Fruit fly (Drosophila melanogaster) whole organism, embryonic: Measurements from ENCODE around the gene swa.

Source experiments
- Antp ChIP-seq: fragments of 200-800 bp; sonication (Bioruptor generic); optimal IDR thresholded peaks from 3 replicates; lab custom pipeline; 2016; ENCODE audit warnings: missing biosample characterization, missing genetic modification characterization
- Bdp1 ChIP-seq: fragments of 200-800 bp; sonication (Bioruptor generic); optimal IDR thresholded peaks from 3 replicates; lab custom pipeline; 2016; ENCODE audit warnings: missing biosample characterization, missing genetic modification characterization
- CG10267 ChIP-seq: fragments of 200-800 bp; sonication (Bioruptor generic); optimal IDR thresholded peaks from 2 replicates; lab custom pipeline; 2018; ENCODE audit warnings: missing biosample characterization, mild to moderate bottlenecking, missing genetic modification characterization, moderate library complexity
- CG10366 ChIP-seq: fragments of 200-800 bp; sonication (Bioruptor generic); IDR thresholded peaks from 2 replicates; pipeline ENCODE4 v1.3.6; 2022; ENCODE audit warnings: missing biosample characterization, missing genetic modification characterization
- CG10543 ChIP-seq: fragments of 200-800 bp; sonication (Bioruptor generic); optimal IDR thresholded peaks from 3 replicates; lab custom pipeline; 2017; ENCODE audit warnings: missing biosample characterization, mild to moderate bottlenecking, missing genetic modification characterization, moderate library complexity
- CG11504 ChIP-seq: fragments of 200-800 bp; sonication (Bioruptor generic); optimal IDR thresholded peaks from 3 replicates; lab custom pipeline; 2019; ENCODE audit warnings: missing biosample characterization, mild to moderate bottlenecking, missing genetic modification characterization, moderate library complexity
- CG12104 ChIP-seq: fragments of 200-800 bp; sonication (Bioruptor generic); optimal IDR thresholded peaks from 3 replicates; lab custom pipeline; 2016; ENCODE audit warnings: missing biosample characterization, missing genetic modification characterization
- CG12219 ChIP-seq: fragments of 200-800 bp; sonication (Bioruptor generic); optimal IDR thresholded peaks from 3 replicates; lab custom pipeline; 2018; ENCODE audit warnings: missing biosample characterization, mild to moderate bottlenecking, missing genetic modification characterization
- CG12391 ChIP-seq: fragments of 200-800 bp; sonication (Bioruptor generic); optimal IDR thresholded peaks from 3 replicates; lab custom pipeline; 2018; ENCODE audit warnings: missing biosample characterization, mild to moderate bottlenecking, missing genetic modification characterization, moderate library complexity
- CG13424 ChIP-seq: fragments of 200-800 bp; sonication (Bioruptor generic); optimal IDR thresholded peaks from 2 replicates; lab custom pipeline; 2019; ENCODE audit warnings: missing biosample characterization, mild to moderate bottlenecking, missing genetic modification characterization, moderate library complexity
- CG14441 ChIP-seq: fragments of 200-800 bp; sonication (Bioruptor generic); IDR thresholded peaks from 2 replicates; pipeline ENCODE4 v1.3.6; 2022; ENCODE audit warnings: missing biosample characterization, missing genetic modification characterization
- CG1647 ChIP-seq: fragments of 200-800 bp; sonication (Bioruptor generic); optimal IDR thresholded peaks from 3 replicates; lab custom pipeline; 2016; ENCODE audit warnings: missing biosample characterization, missing genetic modification characterization
- CG16779 ChIP-seq: fragments of 200-800 bp; sonication (Bioruptor generic); IDR thresholded peaks from 2 replicates; pipeline ENCODE4 v1.3.6; 2022; ENCODE audit warnings: missing biosample characterization, missing genetic modification characterization
- CG16813 ChIP-seq: fragments of 200-800 bp; sonication (Bioruptor generic); IDR thresholded peaks from 3 replicates; pipeline ENCODE4 v1.3.6; 2022; ENCODE audit warnings: missing biosample characterization, missing genetic modification characterization; ENCODE audit not compliant: partially characterized antibody
- CG16863 ChIP-seq: fragments of 200-800 bp; sonication (Bioruptor generic); optimal IDR thresholded peaks from 3 replicates; lab custom pipeline; 2016; ENCODE audit warnings: missing biosample characterization, missing genetic modification characterization
- CG17385 ChIP-seq: fragments of 200-800 bp; sonication (Bioruptor generic); optimal IDR thresholded peaks from 3 replicates; lab custom pipeline; 2018; ENCODE audit warnings: missing biosample characterization, mild to moderate bottlenecking, missing genetic modification characterization
- CG18764 ChIP-seq: fragments of 200-800 bp; sonication (Bioruptor generic); optimal IDR thresholded peaks from 3 replicates; lab custom pipeline; 2016; ENCODE audit warnings: missing biosample characterization, missing genetic modification characterization
- CG30020 ChIP-seq: fragments of 200-800 bp; optimal IDR thresholded peaks from 2 replicates; lab custom pipeline; 2019; ENCODE audit warnings: missing biosample characterization, mild to moderate bottlenecking, missing genetic modification characterization, moderate library complexity
- CG31441 ChIP-seq: fragments of 200-800 bp; sonication (Bioruptor generic); IDR thresholded peaks from 2 replicates; pipeline ENCODE4 v1.3.6; 2022; ENCODE audit warnings: missing biosample characterization, missing genetic modification characterization
- CG32532 ChIP-seq: fragments of 200-800 bp; sonication (Bioruptor generic); IDR thresholded peaks from 2 replicates; pipeline ENCODE4 v1.3.6; 2022; ENCODE audit warnings: missing biosample characterization, missing genetic modification characterization
- CG33213 ChIP-seq: fragments of 200-800 bp; sonication (Bioruptor generic); optimal IDR thresholded peaks from 3 replicates; lab custom pipeline; 2016; ENCODE audit warnings: missing biosample characterization, missing genetic modification characterization
- CG3407 ChIP-seq: fragments of 200-800 bp; sonication (Bioruptor generic); optimal IDR thresholded peaks from 2 replicates; lab custom pipeline; 2018; ENCODE audit warnings: missing biosample characterization, mild to moderate bottlenecking, missing genetic modification characterization
- CG4328 ChIP-seq: fragments of 200-800 bp; sonication (Bioruptor generic); optimal IDR thresholded peaks from 3 replicates; lab custom pipeline; 2017; ENCODE audit warnings: missing biosample characterization, missing genetic modification reagents, missing genetic modification characterization
- CG4360 ChIP-seq: fragments of 200-800 bp; sonication (Bioruptor generic); IDR thresholded peaks from 2 replicates; pipeline ENCODE4 v1.3.6; 2022; ENCODE audit warnings: missing biosample characterization, missing genetic modification characterization
- CG8290 ChIP-seq, 3 experiments: fragments of 200-800 bp; sonication (Bioruptor generic); optimal IDR thresholded peaks; 2 replicates each; lab custom pipeline; 2016 to 2019; ENCODE audit warnings: missing biosample characterization in 3 of 3, missing genetic modification characterization in 3 of 3, mild to moderate bottlenecking in 2 of 3, moderate library complexity in 1 of 3
- CG9437 ChIP-seq: fragments of 200-800 bp; sonication (Bioruptor generic); optimal IDR thresholded peaks from 2 replicates; lab custom pipeline; 2018; ENCODE audit warnings: missing biosample characterization, mild to moderate bottlenecking, missing genetic modification characterization
- CrebB ChIP-seq: fragments of 200-800 bp; sonication (Bioruptor generic); optimal IDR thresholded peaks from 3 replicates; lab custom pipeline; 2018; ENCODE audit warnings: missing biosample characterization, mild to moderate bottlenecking, missing genetic modification characterization
- Drgx ChIP-seq: fragments of 200-800 bp; sonication (Bioruptor generic); IDR thresholded peaks from 2 replicates; pipeline ENCODE4 v1.3.6; 2022; ENCODE audit warnings: missing biosample characterization, missing genetic modification characterization
- Elba2 ChIP-seq: fragments of 200-800 bp; sonication (Bioruptor generic); optimal IDR thresholded peaks from 3 replicates; lab custom pipeline; 2016; ENCODE audit warnings: missing biosample characterization, missing genetic modification characterization
- Gug ChIP-seq: fragments of 200-800 bp; sonication (Bioruptor generic); IDR thresholded peaks from 4 replicates; pipeline ENCODE4 v1.3.6; 2022; ENCODE audit warnings: missing biosample characterization, missing genetic modification characterization
- Hey ChIP-seq: fragments of 200-800 bp; sonication (Bioruptor generic); optimal IDR thresholded peaks from 3 replicates; lab custom pipeline; 2018; ENCODE audit warnings: missing biosample characterization, mild to moderate bottlenecking, missing genetic modification characterization
- HmgZ ChIP-seq: fragments of 200-800 bp; sonication (Bioruptor generic); optimal IDR thresholded peaks from 2 replicates; lab custom pipeline; 2018; ENCODE audit warnings: missing biosample characterization, mild to moderate bottlenecking, missing genetic modification characterization
- Hr3 ChIP-seq: fragments of 200-800 bp; sonication (Bioruptor generic); optimal IDR thresholded peaks from 3 replicates; lab custom pipeline; 2016; ENCODE audit warnings: missing biosample characterization, missing genetic modification characterization
- Hr78 ChIP-seq, 2 experiments: fragments of 200-800 bp in 1 of 2; fragments of >200 bp in 1 of 2; sonication (Bioruptor generic) in 1 of 2; optimal IDR thresholded peaks; 2 replicates each; lab custom pipeline; 2017 to 2019; ENCODE audit warnings: missing biosample characterization in 2 of 2, missing genetic modification characterization in 2 of 2, mild to moderate bottlenecking in 1 of 2, moderate library complexity in 1 of 2
- Nf-YC ChIP-seq: fragments of 200-800 bp; optimal IDR thresholded peaks from 3 replicates; lab custom pipeline; 2019; ENCODE audit warnings: missing biosample characterization, mild to moderate bottlenecking, missing genetic modification characterization, moderate library complexity
- Spps ChIP-seq: fragments of 200-800 bp; sonication (Bioruptor generic); optimal IDR thresholded peaks from 2 replicates; lab custom pipeline; 2018; ENCODE audit warnings: missing biosample characterization, mild to moderate bottlenecking, missing genetic modification characterization
- Taf1 ChIP-seq: fragments of 200-800 bp; sonication (Bioruptor generic); IDR thresholded peaks from 2 replicates; pipeline ENCODE4 v1.3.6; 2022; ENCODE audit warnings: missing biosample characterization, missing genetic modification characterization
- amos ChIP-seq: fragments of 200-800 bp; sonication (Bioruptor generic); IDR thresholded peaks from 2 replicates; pipeline ENCODE4 v1.3.6; 2022; ENCODE audit warnings: missing biosample characterization, missing genetic modification characterization; ENCODE audit not compliant: partially characterized antibody
- corto ChIP-seq: fragments of 200-800 bp; sonication (Bioruptor generic); optimal IDR thresholded peaks from 2 replicates; lab custom pipeline; 2016; ENCODE audit warnings: missing biosample characterization, mild to moderate bottlenecking, missing genetic modification characterization, moderate library complexity
- dysf ChIP-seq: fragments of 200-800 bp; sonication (Bioruptor generic); IDR thresholded peaks from 3 replicates; pipeline ENCODE4 v1.3.6; 2022; ENCODE audit warnings: missing biosample characterization, missing genetic modification characterization
- ewg ChIP-seq: fragments of 200-800 bp; sonication (Bioruptor generic); optimal IDR thresholded peaks from 3 replicates; lab custom pipeline; 2017; ENCODE audit warnings: mild to moderate bottlenecking, missing biosample characterization, missing genetic modification reagents, missing genetic modification characterization
- gcm2 ChIP-seq: fragments of 200-800 bp; sonication (Bioruptor generic); optimal IDR thresholded peaks from 2 replicates; lab custom pipeline; 2016; ENCODE audit warnings: missing biosample characterization, missing genetic modification characterization
- hth ChIP-seq: fragments of >200 bp; optimal IDR thresholded peaks from 2 replicates; lab custom pipeline; 2017; ENCODE audit warnings: inconsistent platforms
- jing ChIP-seq: fragments of 200-800 bp; sonication (Bioruptor generic); optimal IDR thresholded peaks from 2 replicates; lab custom pipeline; 2018; ENCODE audit warnings: missing biosample characterization, mild to moderate bottlenecking, missing genetic modification characterization
- lilli ChIP-seq: fragments of 200-800 bp; sonication (Bioruptor generic); optimal IDR thresholded peaks from 3 replicates; lab custom pipeline; 2016; ENCODE audit warnings: missing biosample characterization, missing genetic modification characterization
- lmd ChIP-seq: fragments of 200-800 bp; sonication (Bioruptor generic); IDR thresholded peaks from 2 replicates; pipeline ENCODE4 v1.3.6; 2022; ENCODE audit warnings: missing biosample characterization, missing genetic modification characterization
- nau ChIP-seq: fragments of 200-800 bp; sonication (Bioruptor generic); optimal IDR thresholded peaks from 3 replicates; lab custom pipeline; 2017; ENCODE audit warnings: missing biosample characterization, mild to moderate bottlenecking, missing genetic modification characterization, missing genetic modification reagents
- schlank ChIP-seq: fragments of 200-800 bp; sonication (Bioruptor generic); optimal IDR thresholded peaks from 2 replicates; lab custom pipeline; 2018; ENCODE audit warnings: missing biosample characterization, mild to moderate bottlenecking, missing genetic modification characterization
- ssp ChIP-seq: fragments of 200-800 bp; sonication (Bioruptor generic); IDR thresholded peaks from 2 replicates; pipeline ENCODE4 v1.3.6; 2022; ENCODE audit warnings: missing biosample characterization, missing genetic modification characterization
- ttk ChIP-seq: fragments of 200-800 bp; sonication (Bioruptor generic); IDR thresholded peaks from 2 replicates; pipeline ENCODE4 v2.1.2; 2022; ENCODE audit warnings: missing biosample characterization, missing genetic modification characterization

swa gene

DNA sequence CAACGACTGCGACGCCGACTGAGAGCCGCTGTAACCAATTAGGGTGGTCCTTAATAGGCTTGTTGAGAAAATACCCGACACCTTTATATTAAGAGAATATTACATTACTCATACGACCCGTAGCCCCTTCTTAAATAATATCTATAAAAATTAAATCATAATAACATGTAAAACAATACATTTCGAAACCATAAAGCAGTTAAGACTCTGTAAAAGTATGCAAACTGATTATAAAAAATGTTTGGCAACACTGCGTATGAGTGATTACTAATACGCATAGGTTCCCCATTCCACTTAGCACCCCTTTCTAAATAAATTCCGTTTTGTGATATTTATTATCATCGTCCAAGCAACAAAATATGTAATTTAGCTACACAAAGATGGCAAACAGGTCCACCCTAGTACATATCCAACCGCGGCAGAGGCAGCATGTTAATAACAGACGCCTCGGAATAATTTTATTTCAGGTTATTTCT, 24.9 kb downstream of the swa start (continued):
- peak; percentile 73 for TF ChIP-seq Nf-YC (tag; lab: Kevin White, UChicago)
- peak; percentile 37 for TF ChIP-seq CG16863
- TF ChIP-seq Elba2 = no peak
- peak; percentile 80 for TF ChIP-seq CG10543 (GFP tag; lab: Kevin White, UChicago)
- TF ChIP-seq CG12391 (tag; lab: Kevin White, UChicago) = peak; percentile 72
- TF ChIP-seq CG1647 = no peak
- TF ChIP-seq CG33213 (GFP tag; lab: Kevin White, UChicago) = no peak
- peak; percentile 65 for TF ChIP-seq CG17385 (GFP tag; lab: Kevin White, UChicago)
- TF ChIP-seq amos (GFP tag; lab: Robert Waterston, UW) = no peak
- TF ChIP-seq CG31441 = peak; percentile 80
- TF ChIP-seq CG16779 (GFP tag; lab: Robert Waterston, UW) = no peak
- TF ChIP-seq CG12104 (GFP tag; lab: Kevin White, UChicago) = peak; percentile 70
- peak; percentile 34 for TF ChIP-seq Hr3 (GFP tag; lab: Kevin White, UChicago)
- peak; percentile 58 for TF ChIP-seq ewg (GFP tag; lab: Kevin White, UChicago)
- TF ChIP-seq Taf1 (GFP tag; lab: Robert Waterston, UW) = 0 out of 2 replicates have a peak, but pooled peaks have one; percentile 17
- TF ChIP-seq CG13424 = peak; percentile 86
- peak; percentile 81 for TF ChIP-seq nau (GFP tag; lab: Kevin White, UChicago)
- TF ChIP-seq CG4328 = peak; percentile 82
- TF ChIP-seq HmgZ = peak; percentile 73
- peak; percentile 39; the same call in 1 of the 2 replicates for TF ChIP-seq CG14441
- TF ChIP-seq ttk (GFP tag; lab: Robert Waterston, UW) = peak; percentile 54; the same call in 1 of the 2 replicates
- peak; percentile 52 for TF ChIP-seq lilli
- peak; percentile 9 for TF ChIP-seq jing (GFP tag; lab: Kevin White, UChicago)
- peak; percentile 15 for TF ChIP-seq corto
- peak; percentile 62 for TF ChIP-seq dysf (GFP tag; lab: Robert Waterston, UW)
- TF ChIP-seq gcm2 (GFP tag; lab: Kevin White, UChicago) = peak; percentile 27
- peak; percentile 30 for TF ChIP-seq CG8290 (GFP tag; optimal IDR thresholded peaks at IDR 0.05; lab: Kevin White, UChicago)
- TF ChIP-seq CG8290 (tag; optimal IDR thresholded peaks at IDR 0.05; lab: Kevin White, UChicago) = peak; percentile 6 to 64
- TF ChIP-seq CG10267 (tag; lab: Kevin White, UChicago) = peak; percentile 66
- peak; percentile 60 for TF ChIP-seq Drgx (GFP tag; lab: Robert Waterston, UW)
- peak; percentile 35; the same call in 1 of the 4 replicates for TF ChIP-seq Gug
- peak; percentile 57 for TF ChIP-seq CG10366 (GFP tag; lab: Robert Waterston, UW)
- TF ChIP-seq hth (lab: Kevin White, UChicago) = no peak
- TF ChIP-seq Bdp1 (GFP tag; lab: Kevin White, UChicago) = peak; percentile 8
- TF ChIP-seq Antp (GFP tag; lab: Kevin White, UChicago) = peak; percentile 3
- TF ChIP-seq lmd (GFP tag; lab: Robert Waterston, UW) = peak; percentile 58
- TF ChIP-seq CG18764 (GFP tag; lab: Kevin White, UChicago) = peak; percentile 38
- peak; percentile 53 for TF ChIP-seq CG12219 (GFP tag; lab: Kevin White, UChicago)
- TF ChIP-seq CrebB (tag; lab: Kevin White, UChicago) = peak; percentile 39
- TF ChIP-seq CG11504 (tag; lab: Kevin White, UChicago) = peak; percentile 88
- peak; percentile 34 for TF ChIP-seq CG30020 (tag; lab: Kevin White, UChicago)
- TF ChIP-seq CG9437 (GFP tag; lab: Kevin White, UChicago) = peak; percentile 71
- peak in 1 of 2 experiments; percentile 42 for TF ChIP-seq Hr78 (GFP tag; optimal IDR thresholded peaks at IDR 0.05; lab: Kevin White, UChicago)
- TF ChIP-seq CG32532 (GFP tag; lab: Robert Waterston, UW) = peak; percentile 75; the same call in 1 of the 2 replicates
- TF ChIP-seq Spps (tag; lab: Kevin White, UChicago) = peak; percentile 24
- peak; percentile 50 for TF ChIP-seq CG3407 (GFP tag; lab: Kevin White, UChicago)
- no peak for TF ChIP-seq CG16813 (GFP tag; lab: Robert Waterston, UW)
- 0 out of 2 replicates have a peak, but pooled peaks have one; percentile 8 for TF ChIP-seq CG4360 (GFP tag; lab: Robert Waterston, UW)
- TF ChIP-seq ssp = peak; percentile 28; the same call in 1 of the 2 replicates
- TF ChIP-seq Hey (tag; lab: Kevin White, UChicago) = no peak
- peak; percentile 64 for TF ChIP-seq schlank (tag; lab: Kevin White, UChicago)
